Worm (Caenorhabditis elegans) whole organism, late embryonic: ENCODE results near the gene T19B10.5.

Experiments used
- C08G9.2 ChIP-seq: sonication (generic microtip); optimal IDR thresholded peaks from 2 replicates; lab custom pipeline; 2016; ENCODE audit warnings: mild to moderate bottlenecking, missing genetic modification characterization, moderate library complexity, missing compliant biosample characterization
- K02D7.2 ChIP-seq: sonication (generic microtip); optimal IDR thresholded peaks from 2 replicates; lab custom pipeline; 2017; ENCODE audit warnings: mild to moderate bottlenecking, missing genetic modification characterization, missing compliant biosample characterization
- T23F11.4 ChIP-seq: fragments of 200-800 bp; sonication (Bioruptor generic); optimal IDR thresholded peaks from 2 replicates; lab custom pipeline; 2018; ENCODE audit warnings: mild to moderate bottlenecking, missing genetic modification characterization, missing compliant biosample characterization
- Y22D7AL.16 ChIP-seq: sonication (generic microtip); optimal IDR thresholded peaks from 2 replicates; lab custom pipeline; 2016; ENCODE audit warnings: missing genetic modification characterization, missing compliant biosample characterization
- fkh-6 ChIP-seq: sonication (generic microtip); optimal IDR thresholded peaks from 2 replicates; lab custom pipeline; 2016; ENCODE audit warnings: missing genetic modification characterization, missing compliant biosample characterization
- gmeb-2 ChIP-seq: sonication (generic microtip); optimal IDR thresholded peaks from 2 replicates; lab custom pipeline; 2016; ENCODE audit warnings: missing genetic modification characterization, inconsistent platforms, missing compliant biosample characterization
- hlh-15 ChIP-seq: sonication (generic microtip); optimal IDR thresholded peaks from 2 replicates; lab custom pipeline; 2016; ENCODE audit warnings: missing genetic modification characterization, missing compliant biosample characterization
- madf-2 ChIP-seq: sonication (generic microtip); optimal IDR thresholded peaks from 2 replicates; lab custom pipeline; 2017; ENCODE audit warnings: missing genetic modification characterization, missing compliant biosample characterization
- nhr-11 ChIP-seq: fragments of 150-350 bp; optimal IDR thresholded peaks from 2 replicates; lab custom pipeline; 2014; ENCODE audit warnings: missing biosample characterization, missing genetic modification characterization
- pha-4 ChIP-seq: fragments of 150-350 bp; optimal IDR thresholded peaks from 2 replicates; lab custom pipeline; 2018; ENCODE audit warnings: missing biosample characterization, missing genetic modification reagents, missing genetic modification characterization
- tbx-2 ChIP-seq: sonication (generic microtip); optimal IDR thresholded peaks from 2 replicates; lab custom pipeline; 2016; ENCODE audit warnings: missing genetic modification characterization, missing compliant biosample characterization
- unc-3 ChIP-seq, 2 experiments: fragments of 200-800 bp in 1 of 2; sonication (Bioruptor generic) in 1 of 2; sonication (generic microtip) in 1 of 2; conservative IDR thresholded peaks in 1 of 2; optimal IDR thresholded peaks in 1 of 2; 2 replicates each; pipeline versions ENCODE4 v1.3.6 to Lab custom; 2016 to 2022; ENCODE audit warnings: missing compliant biosample characterization in 2 of 2, missing genetic modification characterization in 2 of 2, missing genetic modification reagents in 1 of 2
- unc-55 ChIP-seq: sonication (generic microtip); optimal IDR thresholded peaks from 2 replicates; lab custom pipeline; 2017; ENCODE audit warnings: missing biosample characterization, missing genetic modification reagents, missing genetic modification characterization

- TF ChIP-seq C08G9.2 (no peak), fkh-6 (tag; lab: Kevin White, UChicago) (no peak), unc-55 (GFP tag; lab: Kevin White, UChicago) (no peak), gmeb-2 (tag; lab: Kevin White, UChicago) (no peak), pha-4 (tag; lab: Kevin White, UChicago) (no peak), hlh-15 (no peak), K02D7.2 (tag; lab: Kevin White, UChicago) (no peak), nhr-11 (tag; lab: Kevin White, UChicago) (no peak), Y22D7AL.16 (tag; lab: Kevin White, UChicago) (no peak), madf-2 (tag; lab: Kevin White, UChicago) (no peak), unc-3 (GFP tag; conservative IDR thresholded peaks at IDR 0.05; lab: Robert Waterston, UW) (no peak), unc-3 (tag; optimal IDR thresholded peaks at IDR 0.05; lab: Kevin White, UChicago) (no peak), T23F11.4 (GFP tag; lab: Kevin White, UChicago) (no peak), tbx-2 (tag; lab: Kevin White, UChicago) (no peak)
Observed at ce11 chrV:11258896-11259295, 24.4 kb downstream of the T19B10.5 start, which contains the start of gene lgc-36.
